Worm (Caenorhabditis elegans): Measurements from ENCODE around the gene col-168.

DNA sequence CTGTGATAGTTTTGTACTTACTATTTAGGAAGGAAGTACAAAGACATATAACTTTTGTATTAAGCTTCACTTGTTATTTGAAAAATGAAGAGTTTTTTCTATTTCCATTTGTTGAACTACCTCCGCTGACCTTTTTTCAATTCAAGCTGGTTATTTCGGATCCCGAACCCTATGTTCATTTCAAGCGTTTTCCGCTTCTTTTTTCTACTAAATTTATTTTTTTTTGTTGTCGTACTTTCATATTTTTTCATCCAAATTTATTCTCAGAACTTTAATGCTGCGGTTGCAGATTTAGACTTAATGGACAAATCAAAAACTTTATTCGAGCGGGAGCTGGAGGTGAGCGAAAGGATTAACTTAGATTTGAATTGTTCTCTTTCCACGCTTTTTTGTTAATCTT lies 23.8 kb downstream of the col-168 start, which contains the start of gene C03B1.6:
- TF ChIP-seq ama-1 (optimal IDR thresholded peaks at IDR 0.05) (no peak), pes-1 (GFP tag; IDR thresholded peaks at IDR 0.05) (no peak)

All from whole organism, early embryonic.